Fruit fly (Drosophila melanogaster): ENCODE results near the gene CG31465.

CG31465 gene

dm6 chr3R:21839636-21840035 lies 41.0 kb upstream of the CG31465 start (continued):
- peak; percentile 40 for TF ChIP-seq CG7839 (tag; optimal IDR thresholded peaks at IDR 0.05)
- no peak for TF ChIP-seq pum (GFP tag; optimal IDR thresholded peaks at IDR 0.05)
- TF ChIP-seq esg (GFP tag; conservative IDR thresholded peaks at IDR 0.05): no peak
- no peak for TF ChIP-seq Dip2 (GFP tag; IDR thresholded peaks at IDR 0.05)
- no peak for TF ChIP-seq CG30020 (tag; optimal IDR thresholded peaks at IDR 0.05)
- TF ChIP-seq CHES-1-like (GFP tag; optimal IDR thresholded peaks at IDR 0.05): no peak
- no peak for TF ChIP-seq Atf6 (GFP tag; IDR thresholded peaks at IDR 0.05)
- TF ChIP-seq Hr78 (GFP tag; optimal IDR thresholded peaks at IDR 0.05): no peak
- TF ChIP-seq pho (GFP tag; optimal IDR thresholded peaks at IDR 0.05): no peak
- TF ChIP-seq CG34224 (GFP tag; IDR thresholded peaks at IDR 0.05; ENCODE audit: partially characterized antibody): no peak
- TF ChIP-seq CG18011 (GFP tag; optimal IDR thresholded peaks at IDR 0.05): no peak
- no peak for TF ChIP-seq Bgb (GFP tag; IDR thresholded peaks at IDR 0.05; ENCODE audit: partially characterized antibody)
- no peak for TF ChIP-seq z (GFP tag; IDR thresholded peaks at IDR 0.05)
- no peak for TF ChIP-seq amos (GFP tag; IDR thresholded peaks at IDR 0.05; ENCODE audit: partially characterized antibody)
- no peak for TF ChIP-seq repo (GFP tag; optimal IDR thresholded peaks at IDR 0.05)
- TF ChIP-seq her (GFP tag; optimal IDR thresholded peaks at IDR 0.05): no peak
- peak; percentile 33 for TF ChIP-seq Meics (GFP tag; optimal IDR thresholded peaks at IDR 0.05)
- TF ChIP-seq CG12744 (GFP tag; optimal IDR thresholded peaks at IDR 0.05): no peak
- TF ChIP-seq Hsf (GFP tag; optimal IDR thresholded peaks at IDR 0.05): no peak
- TF ChIP-seq CG9727 (GFP tag; optimal IDR thresholded peaks at IDR 0.05): peak; percentile 13
- TF ChIP-seq crol (GFP tag; IDR thresholded peaks at IDR 0.05): no peak
- TF ChIP-seq wor (GFP tag; IDR thresholded peaks at IDR 0.05): no peak
- no peak for TF ChIP-seq cg (GFP tag; optimal IDR thresholded peaks at IDR 0.05)
- TF ChIP-seq Sox100B (GFP tag; optimal IDR thresholded peaks at IDR 0.05): peak; percentile 65
- no peak for TF ChIP-seq sim (GFP tag; IDR thresholded peaks at IDR 0.05)
- peak; percentile 47 for TF ChIP-seq CG10267 (tag; optimal IDR thresholded peaks at IDR 0.05)
- no peak for TF ChIP-seq CG6254 (GFP tag; optimal IDR thresholded peaks at IDR 0.05)
- TF ChIP-seq Neu2 (GFP tag; optimal IDR thresholded peaks at IDR 0.05; ENCODE audit: borderline replicate concordance): no peak
- TF ChIP-seq dan (GFP tag; IDR thresholded peaks at IDR 0.05): no peak
- TF ChIP-seq CG1832 (GFP tag; optimal IDR thresholded peaks at IDR 0.05): no peak
- peak; percentile 54 for TF ChIP-seq CG3281 (GFP tag; optimal IDR thresholded peaks at IDR 0.05)
- TF ChIP-seq Opbp (GFP tag; IDR thresholded peaks at IDR 0.05; ENCODE audit: partially characterized antibody): no peak
- no peak for TF ChIP-seq danr (GFP tag; IDR thresholded peaks at IDR 0.05)
- TF ChIP-seq CG13287 (GFP tag; IDR thresholded peaks at IDR 0.05; ENCODE audit: partially characterized antibody): no peak
- no peak for TF ChIP-seq br (optimal IDR thresholded peaks at IDR 0.05)
- TF ChIP-seq Drgx (GFP tag; IDR thresholded peaks at IDR 0.05): peak; percentile 37; the same call in 1 of the 2 replicates
- no peak for TF ChIP-seq Ravus (GFP tag; IDR thresholded peaks at IDR 0.05)
- TF ChIP-seq CG11696 (GFP tag; IDR thresholded peaks at IDR 0.05): no peak
- no peak for TF ChIP-seq Optix (GFP tag; IDR thresholded peaks at IDR 0.05)
- no peak for TF ChIP-seq CG11560 (tag; IDR thresholded peaks at IDR 0.05)
- TF ChIP-seq C15 (GFP tag; IDR thresholded peaks at IDR 0.05): no peak
- no peak for TF ChIP-seq CG12942 (GFP tag; optimal IDR thresholded peaks at IDR 0.05)
- no peak for TF ChIP-seq Nf-YC (tag; optimal IDR thresholded peaks at IDR 0.05)
- no peak for TF ChIP-seq disco-r (GFP tag; optimal IDR thresholded peaks at IDR 0.05)
- TF ChIP-seq CG7357 (GFP tag; IDR thresholded peaks at IDR 0.05): no peak
- TF ChIP-seq CG2202 (tag; optimal IDR thresholded peaks at IDR 0.05): no peak
- no peak for TF ChIP-seq CG10565 (GFP tag; optimal IDR thresholded peaks at IDR 0.05)
- TF ChIP-seq CG34376 (GFP tag; optimal IDR thresholded peaks at IDR 0.05): no peak
- TF ChIP-seq pan (optimal IDR thresholded peaks at IDR 0.05): no peak
- TF ChIP-seq pan (GFP tag; optimal IDR thresholded peaks at IDR 0.05 in 1 of 2, IDR thresholded peaks at IDR 0.05 in 1 of 2): no peak
- no peak for TF ChIP-seq dpn (GFP tag; optimal IDR thresholded peaks at IDR 0.05)
- TF ChIP-seq CG13894 (tag; optimal IDR thresholded peaks at IDR 0.05): no peak
